Fruit fly (Drosophila melanogaster) whole organism, prepupa: ENCODE results near the gene Taf12.

Experiments used
- Blimp-1 ChIP-seq: fragments of 200-800 bp; sonication (Bioruptor generic); optimal IDR thresholded peaks from 3 replicates; lab custom pipeline; 2017; ENCODE audit warnings: missing biosample characterization, missing genetic modification characterization, mild to moderate bottlenecking, moderate library complexity, missing genetic modification reagents
- CG10669 ChIP-seq: fragments of 200-800 bp; sonication (Bioruptor generic); optimal IDR thresholded peaks from 3 replicates; lab custom pipeline; 2018; ENCODE audit warnings: missing biosample characterization, mild to moderate bottlenecking, missing genetic modification characterization, moderate library complexity
- CG11294 ChIP-seq: fragments of 200-800 bp; sonication (Bioruptor generic); IDR thresholded peaks from 2 replicates; pipeline ENCODE4 v1.3.6; 2022; ENCODE audit warnings: missing biosample characterization, missing genetic modification characterization
- CG11902 ChIP-seq: fragments of 200-800 bp; sonication (Bioruptor generic); optimal IDR thresholded peaks from 3 replicates; lab custom pipeline; 2016; ENCODE audit warnings: missing biosample characterization, missing genetic modification characterization
- CG15336 ChIP-seq: fragments of 200-800 bp; sonication (Bioruptor generic); IDR thresholded peaks from 2 replicates; pipeline ENCODE4 v1.3.6; 2022; ENCODE audit warnings: missing biosample characterization, missing genetic modification characterization
- CG16779 ChIP-seq: fragments of 200-800 bp; sonication (Bioruptor generic); optimal IDR thresholded peaks from 3 replicates; lab custom pipeline; 2017; ENCODE audit warnings: missing biosample characterization, mild to moderate bottlenecking, missing genetic modification characterization
- CG3032 ChIP-seq: fragments of 200-800 bp; optimal IDR thresholded peaks from 2 replicates; lab custom pipeline; 2019; ENCODE audit warnings: missing biosample characterization, mild to moderate bottlenecking, missing genetic modification characterization, moderate library complexity
- CG31627 ChIP-seq: fragments of 200-800 bp; sonication (Bioruptor generic); optimal IDR thresholded peaks from 3 replicates; lab custom pipeline; 2016; ENCODE audit warnings: missing biosample characterization, missing genetic modification characterization
- CG32006 ChIP-seq: fragments of 200-800 bp; sonication (Bioruptor generic); optimal IDR thresholded peaks from 3 replicates; lab custom pipeline; 2017; ENCODE audit warnings: missing biosample characterization, mild to moderate bottlenecking, missing genetic modification characterization
- CG34406 ChIP-seq: fragments of 200-800 bp; sonication (Bioruptor generic); optimal IDR thresholded peaks from 3 replicates; lab custom pipeline; 2016; ENCODE audit warnings: missing biosample characterization, missing genetic modification characterization
- CG4318 ChIP-seq: fragments of 200-800 bp; sonication (Bioruptor generic); optimal IDR thresholded peaks from 3 replicates; lab custom pipeline; 2017; ENCODE audit warnings: missing biosample characterization, mild to moderate bottlenecking, missing genetic modification characterization
- CG6163 ChIP-seq: fragments of 200-800 bp; sonication (Bioruptor generic); IDR thresholded peaks from 3 replicates; pipeline ENCODE4 v1.3.6; 2022; ENCODE audit warnings: missing biosample characterization, missing genetic modification characterization
- CG6276 ChIP-seq: fragments of 200-800 bp; sonication (Bioruptor generic); optimal IDR thresholded peaks from 2 replicates; lab custom pipeline; 2017; ENCODE audit warnings: missing biosample characterization, mild to moderate bottlenecking, missing genetic modification characterization
- CG6792 ChIP-seq: fragments of 200-800 bp; sonication (Bioruptor generic); optimal IDR thresholded peaks from 3 replicates; lab custom pipeline; 2016; ENCODE audit warnings: missing biosample characterization, missing genetic modification characterization
- CG6808 ChIP-seq: fragments of 200-800 bp; sonication (Bioruptor generic); optimal IDR thresholded peaks from 3 replicates; lab custom pipeline; 2017; ENCODE audit warnings: missing biosample characterization, missing genetic modification characterization, mild to moderate bottlenecking, moderate library complexity, missing genetic modification reagents
- CG6854 ChIP-seq: fragments of 200-800 bp; sonication (Bioruptor generic); optimal IDR thresholded peaks from 2 replicates; lab custom pipeline; 2017; ENCODE audit warnings: missing biosample characterization, mild to moderate bottlenecking, missing genetic modification characterization
- CG7368 ChIP-seq: fragments of 200-800 bp; sonication (Bioruptor generic); optimal IDR thresholded peaks from 3 replicates; lab custom pipeline; 2016; ENCODE audit warnings: missing biosample characterization, missing genetic modification characterization
- CG8119 ChIP-seq: fragments of 200-800 bp; sonication (Bioruptor generic); IDR thresholded peaks from 3 replicates; pipeline ENCODE4 v1.3.6; 2022; ENCODE audit warnings: missing biosample characterization, missing genetic modification characterization
- CG8319 ChIP-seq: fragments of 200-800 bp; sonication (Bioruptor generic); optimal IDR thresholded peaks from 3 replicates; lab custom pipeline; 2016; ENCODE audit warnings: missing biosample characterization, missing genetic modification characterization
- CG8632 ChIP-seq: fragments of 200-800 bp; sonication (Bioruptor generic); optimal IDR thresholded peaks from 3 replicates; lab custom pipeline; 2016; ENCODE audit warnings: missing biosample characterization, missing genetic modification characterization
- CG9139 ChIP-seq: fragments of 200-800 bp; sonication (Bioruptor generic); optimal IDR thresholded peaks from 3 replicates; lab custom pipeline; 2017; ENCODE audit warnings: missing biosample characterization, mild to moderate bottlenecking, missing genetic modification characterization
- Eip75B ChIP-seq: fragments of 200-800 bp; sonication (Bioruptor generic); optimal IDR thresholded peaks from 3 replicates; lab custom pipeline; 2016; ENCODE audit warnings: missing biosample characterization, missing genetic modification characterization
- Eip78C ChIP-seq: fragments of 200-800 bp; sonication (Bioruptor generic); peaks from one replicate; lab custom pipeline; 2016; ENCODE audit warnings: missing biosample characterization, missing genetic modification characterization
- Eip93F ChIP-seq: fragments of 200-800 bp; sonication (Bioruptor generic); optimal IDR thresholded peaks from 2 replicates; lab custom pipeline; 2016; ENCODE audit warnings: missing biosample characterization, mild to moderate bottlenecking, missing genetic modification characterization
- Ets21C ChIP-seq: fragments of 200-800 bp; sonication (Bioruptor generic); optimal IDR thresholded peaks from 3 replicates; lab custom pipeline; 2016; ENCODE audit warnings: missing biosample characterization, missing genetic modification characterization
- Ets96B ChIP-seq: fragments of 200-800 bp; optimal IDR thresholded peaks from 2 replicates; lab custom pipeline; 2019; ENCODE audit warnings: missing biosample characterization, mild to moderate bottlenecking, missing genetic modification characterization, moderate library complexity
- Hr38 ChIP-seq: sonication (Bioruptor generic); optimal IDR thresholded peaks from 2 replicates; lab custom pipeline; 2016; ENCODE audit warnings: missing biosample characterization, missing genetic modification characterization
- Hr39 ChIP-seq: fragments of 200-800 bp; sonication (Bioruptor generic); optimal IDR thresholded peaks from 2 replicates; lab custom pipeline; 2016; ENCODE audit warnings: missing biosample characterization, missing genetic modification characterization
- Lpt ChIP-seq: fragments of 200-800 bp; sonication (Bioruptor generic); optimal IDR thresholded peaks from 3 replicates; lab custom pipeline; 2016; ENCODE audit warnings: missing biosample characterization, missing genetic modification characterization
- OdsH ChIP-seq: fragments of 200-800 bp; sonication (Bioruptor generic); optimal IDR thresholded peaks from 3 replicates; lab custom pipeline; 2016; ENCODE audit warnings: missing biosample characterization, missing genetic modification characterization
- Smox ChIP-seq: fragments of 200-800 bp; sonication (Bioruptor generic); optimal IDR thresholded peaks from 3 replicates; lab custom pipeline; 2016; ENCODE audit warnings: missing biosample characterization, missing genetic modification characterization
- Sox102F ChIP-seq: fragments of 200-800 bp; sonication (Bioruptor generic); optimal IDR thresholded peaks from 2 replicates; lab custom pipeline; 2016; ENCODE audit warnings: missing biosample characterization, mild to moderate bottlenecking, missing genetic modification characterization
- Sox15 ChIP-seq: fragments of 200-800 bp; sonication (Bioruptor generic); optimal IDR thresholded peaks from 3 replicates; lab custom pipeline; 2016; ENCODE audit warnings: missing biosample characterization, missing genetic modification characterization
- acj6 ChIP-seq: fragments of 200-800 bp; sonication (Bioruptor generic); optimal IDR thresholded peaks from 3 replicates; lab custom pipeline; 2016; ENCODE audit warnings: missing biosample characterization, missing genetic modification characterization
- cyc ChIP-seq: fragments of 200-800 bp; sonication (Bioruptor generic); optimal IDR thresholded peaks from 3 replicates; lab custom pipeline; 2016; ENCODE audit warnings: missing biosample characterization, missing genetic modification characterization
- dac ChIP-seq: fragments of 200-800 bp; sonication (Bioruptor generic); optimal IDR thresholded peaks from 2 replicates; lab custom pipeline; 2017; ENCODE audit warnings: missing biosample characterization, mild to moderate bottlenecking, missing genetic modification characterization
- dsx ChIP-seq: fragments of 200-800 bp; optimal IDR thresholded peaks from 3 replicates; lab custom pipeline; 2019; ENCODE audit warnings: missing biosample characterization, mild to moderate bottlenecking, missing genetic modification characterization, moderate library complexity; ENCODE audit not compliant: poor library complexity, severe bottlenecking
- eg ChIP-seq: fragments of 200-800 bp; sonication (Bioruptor generic); IDR thresholded peaks from 3 replicates; pipeline ENCODE4 v1.3.6; 2022; ENCODE audit warnings: missing biosample characterization, missing genetic modification characterization
- esn ChIP-seq: fragments of 200-800 bp; sonication (Bioruptor generic); optimal IDR thresholded peaks from 2 replicates; lab custom pipeline; 2016; ENCODE audit warnings: missing biosample characterization, mild to moderate bottlenecking, missing genetic modification characterization, moderate library complexity
- fd59A ChIP-seq: fragments of 200-800 bp; sonication (Bioruptor generic); optimal IDR thresholded peaks from 2 replicates; lab custom pipeline; 2017; ENCODE audit warnings: missing biosample characterization, mild to moderate bottlenecking, missing genetic modification characterization, missing genetic modification reagents
- fd85E ChIP-seq: fragments of 200-800 bp; sonication (Bioruptor generic); optimal IDR thresholded peaks from 3 replicates; lab custom pipeline; 2016; ENCODE audit warnings: missing biosample characterization, missing genetic modification characterization
- fkh ChIP-seq: fragments of 200-800 bp; sonication (Bioruptor generic); optimal IDR thresholded peaks from 3 replicates; lab custom pipeline; 2017; ENCODE audit warnings: missing biosample characterization, mild to moderate bottlenecking, missing genetic modification characterization, moderate library complexity
- lz ChIP-seq: fragments of 200-800 bp; sonication (Bioruptor generic); optimal IDR thresholded peaks from 3 replicates; lab custom pipeline; 2016; ENCODE audit warnings: missing biosample characterization, missing genetic modification characterization
- net ChIP-seq: fragments of 200-800 bp; sonication (Bioruptor generic); optimal IDR thresholded peaks from 3 replicates; lab custom pipeline; 2016; ENCODE audit warnings: missing biosample characterization, missing genetic modification characterization
- pdm3 ChIP-seq: fragments of 200-800 bp; sonication (Bioruptor generic); optimal IDR thresholded peaks from 3 replicates; lab custom pipeline; 2016; ENCODE audit warnings: missing biosample characterization, missing genetic modification characterization
- salr ChIP-seq, 2 experiments: fragments of 200-800 bp; sonication (Bioruptor generic); optimal IDR thresholded peaks; 3 replicates each; lab custom pipeline; 2016 to 2018; ENCODE audit warnings: missing biosample characterization in 2 of 2, missing genetic modification characterization in 2 of 2, mild to moderate bottlenecking in 1 of 2
- spab ChIP-seq: fragments of 200-800 bp; sonication (Bioruptor generic); optimal IDR thresholded peaks from 2 replicates; lab custom pipeline; 2017; ENCODE audit warnings: missing biosample characterization, mild to moderate bottlenecking, missing genetic modification characterization, missing genetic modification reagents
- ss ChIP-seq, 2 experiments: fragments of 200-800 bp; sonication (Bioruptor generic); optimal IDR thresholded peaks; 2 replicates in 1 of 2; 3 replicates in 1 of 2; lab custom pipeline; 2017 to 2018; ENCODE audit warnings: mild to moderate bottlenecking in 2 of 2, missing biosample characterization in 2 of 2, missing genetic modification characterization in 2 of 2, moderate library complexity in 1 of 2
- svp ChIP-seq: fragments of 200-800 bp; sonication (Bioruptor generic); peaks from one replicate; lab custom pipeline; 2016; ENCODE audit warnings: missing biosample characterization, missing genetic modification characterization
- vri ChIP-seq: fragments of 200-800 bp; sonication (Bioruptor generic); optimal IDR thresholded peaks from 3 replicates; lab custom pipeline; 2016; ENCODE audit warnings: missing biosample characterization, mild to moderate bottlenecking, missing genetic modification characterization

Taf12 gene

DNA sequence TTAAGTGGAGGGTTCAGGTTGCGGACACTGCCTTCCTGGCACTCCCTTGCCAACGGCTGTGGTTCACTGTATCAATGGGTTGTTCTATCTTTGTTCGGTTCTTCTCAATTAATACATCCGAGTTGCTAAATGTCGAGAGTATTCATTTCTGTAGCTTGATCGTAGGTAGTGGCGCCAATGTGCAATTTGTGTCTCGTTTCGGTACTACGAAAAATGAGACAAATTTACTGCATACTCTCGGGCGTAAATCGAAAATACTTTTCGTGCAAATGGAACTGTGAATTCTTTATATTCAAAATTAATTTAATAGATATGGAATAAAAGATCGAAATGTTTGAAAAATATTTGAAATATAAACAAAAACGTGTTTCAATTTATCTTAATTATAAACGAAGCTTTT lies 14.0 kb downstream of the Taf12 start:
- TF ChIP-seq dac (GFP tag; lab: Kevin White, UChicago) (no peak), Smox (GFP tag; lab: Kevin White, UChicago) (no peak), cyc (GFP tag; lab: Kevin White, UChicago) (peak; percentile 13), CG6854 (no peak), net (GFP tag; lab: Kevin White, UChicago) (no peak), Eip78C (GFP tag; lab: Kevin White, UChicago) (peak; percentile 58), spab (no peak), pdm3 (peak; percentile 1), esn (GFP tag; lab: Kevin White, UChicago) (peak; percentile 34), acj6 (GFP tag; lab: Kevin White, UChicago) (no peak), CG9139 (GFP tag; lab: Kevin White, UChicago) (no peak)

dm6 chr3R:11663441-11663840 lies 16.0 kb downstream of the Taf12 start:
- TF ChIP-seq CG6276 (GFP tag; lab: Kevin White, UChicago) = no peak
- no peak for TF ChIP-seq vri (GFP tag; lab: Kevin White, UChicago)
- no peak for TF ChIP-seq fd85E
- TF ChIP-seq OdsH (GFP tag; lab: Kevin White, UChicago) = peak; percentile 15
- TF ChIP-seq fkh (GFP tag; lab: Kevin White, UChicago) = no peak
- TF ChIP-seq ss (GFP tag; optimal IDR thresholded peaks at IDR 0.05; lab: Kevin White, UChicago) = peak in 1 of 2 experiments; percentile 37
- TF ChIP-seq CG6792 (GFP tag; lab: Kevin White, UChicago) = no peak
- no peak for TF ChIP-seq cyc (GFP tag; lab: Kevin White, UChicago)
- TF ChIP-seq fd59A (GFP tag; lab: Kevin White, UChicago) = no peak
- TF ChIP-seq Eip75B (GFP tag; lab: Kevin White, UChicago) = no peak
- TF ChIP-seq CG15336 (GFP tag; lab: Robert Waterston, UW) = 0 out of 2 replicates have a peak, but pooled peaks have one; percentile 17
- TF ChIP-seq dac (GFP tag; lab: Kevin White, UChicago) = no peak
- no peak for TF ChIP-seq CG11294 (GFP tag; lab: Robert Waterston, UW)
- TF ChIP-seq CG8119 (GFP tag; lab: Robert Waterston, UW) = no peak
- peak; percentile 15 for TF ChIP-seq CG10669 (GFP tag; lab: Kevin White, UChicago)
- TF ChIP-seq CG11902 = no peak
- TF ChIP-seq CG3032 (tag; lab: Kevin White, UChicago) = peak; percentile 26
- no peak for TF ChIP-seq net (GFP tag; lab: Kevin White, UChicago)
- no peak for TF ChIP-seq Hr38 (GFP tag; lab: Kevin White, UChicago)
- TF ChIP-seq eg (GFP tag; lab: Robert Waterston, UW) = no peak
- TF ChIP-seq CG32006 (GFP tag; lab: Kevin White, UChicago) = no peak
- TF ChIP-seq CG31627 (GFP tag; lab: Kevin White, UChicago) = no peak
- no peak for TF ChIP-seq Sox15 (GFP tag; lab: Kevin White, UChicago)
- TF ChIP-seq Ets21C (GFP tag; lab: Kevin White, UChicago) = no peak
- no peak for TF ChIP-seq CG6163 (GFP tag; lab: Robert Waterston, UW)
- no peak for TF ChIP-seq CG6808
- TF ChIP-seq CG4318 (GFP tag; lab: Kevin White, UChicago) = no peak
- no peak for TF ChIP-seq Smox (GFP tag; lab: Kevin White, UChicago)
- no peak for TF ChIP-seq svp (GFP tag; lab: Kevin White, UChicago)
- no peak for TF ChIP-seq CG8632 (GFP tag; lab: Kevin White, UChicago)
- TF ChIP-seq CG34406 = peak; percentile 3
- no peak for TF ChIP-seq Blimp-1 (GFP tag; lab: Kevin White, UChicago)
- TF ChIP-seq CG8319 (GFP tag; lab: Kevin White, UChicago) = no peak
- TF ChIP-seq dsx (GFP tag; lab: Kevin White, UChicago) = no peak
- no peak for TF ChIP-seq CG6854
- no peak for TF ChIP-seq Lpt (GFP tag; lab: Kevin White, UChicago)
- no peak for TF ChIP-seq Ets96B (tag; lab: Kevin White, UChicago)
- no peak for TF ChIP-seq CG7368 (GFP tag; lab: Kevin White, UChicago)
- no peak for TF ChIP-seq lz (GFP tag; lab: Kevin White, UChicago)
- TF ChIP-seq esn (GFP tag; lab: Kevin White, UChicago) = no peak
- TF ChIP-seq Hr39 (GFP tag; lab: Kevin White, UChicago) = no peak
- TF ChIP-seq Sox102F (GFP tag; lab: Kevin White, UChicago) = no peak
- no peak for TF ChIP-seq Eip93F
- TF ChIP-seq salr (GFP tag; optimal IDR thresholded peaks at IDR 0.05; lab: Kevin White, UChicago) = no peak
- TF ChIP-seq CG16779 = no peak
